Worm (Caenorhabditis elegans) whole organism, early embryonic: ENCODE measurements around the gene fbxa-78.
"Not testable (repeated sequence)": the region's sequence is repeated elsewhere in the genome, so short reads cannot be mapped to it uniquely, and the experiment has no call there.

Experiments
- B0310.2 ChIP-seq: sonication (generic microtip); optimal IDR thresholded peaks from 2 replicates; lab custom pipeline; 2016; ENCODE audit warnings: mild to moderate bottlenecking, missing genetic modification characterization, missing compliant biosample characterization
- F13C5.2 ChIP-seq: sonication (generic microtip); optimal IDR thresholded peaks from 2 replicates; lab custom pipeline; 2017; ENCODE audit warnings: mild to moderate bottlenecking, missing genetic modification characterization, inconsistent platforms, missing compliant biosample characterization
- aly-1 ChIP-seq: sonication (generic microtip); optimal IDR thresholded peaks from 2 replicates; lab custom pipeline; 2016; ENCODE audit warnings: missing genetic modification characterization, missing compliant biosample characterization
- ama-1 ChIP-seq: fragments of 150-350 bp; optimal IDR thresholded peaks from 2 replicates; lab custom pipeline; 2014
- ceh-13 ChIP-seq: fragments of 200-800 bp; sonication (Bioruptor generic); optimal IDR thresholded peaks from 2 replicates; lab custom pipeline; 2018; ENCODE audit warnings: mild to moderate bottlenecking, missing genetic modification characterization, missing compliant biosample characterization
- ceh-36 ChIP-seq: sonication (generic microtip); optimal IDR thresholded peaks from 2 replicates; lab custom pipeline; 2016; ENCODE audit warnings: missing genetic modification characterization, inconsistent platforms, missing compliant biosample characterization
- ets-7 ChIP-seq: sonication (generic microtip); optimal IDR thresholded peaks from 2 replicates; lab custom pipeline; 2016; ENCODE audit warnings: missing genotype, missing genetic modification characterization, missing compliant biosample characterization
- flt-1 ChIP-seq: fragments of 200-800 bp; sonication (Bioruptor generic); IDR thresholded peaks from 2 replicates; pipeline ENCODE4 v1.3.6; 2022; ENCODE audit warnings: missing genetic modification characterization, missing compliant biosample characterization
- hmbx-1 ChIP-seq: sonication (generic microtip); optimal IDR thresholded peaks from 2 replicates; lab custom pipeline; 2016; ENCODE audit warnings: mild to moderate bottlenecking, missing genetic modification characterization, missing compliant biosample characterization
- hmg-4 ChIP-seq: fragments of 200-800 bp; sonication (Bioruptor generic); optimal IDR thresholded peaks from 2 replicates; lab custom pipeline; 2018; ENCODE audit warnings: mild to moderate bottlenecking, missing genetic modification characterization, missing compliant biosample characterization
- hnd-1 ChIP-seq: sonication (generic microtip); optimal IDR thresholded peaks from 2 replicates; lab custom pipeline; 2016; ENCODE audit warnings: missing genetic modification characterization, missing compliant biosample characterization
- pes-1 ChIP-seq: fragments of 200-800 bp; sonication (Bioruptor generic); IDR thresholded peaks from 2 replicates; pipeline ENCODE4 v1.3.6; 2022; ENCODE audit warnings: missing genetic modification reagents, missing genetic modification characterization, missing compliant biosample characterization
- scrt-1 ChIP-seq: fragments of 200-800 bp; sonication (Bioruptor generic); IDR thresholded peaks from 2 replicates; pipeline ENCODE4 v1.3.6; 2022; ENCODE audit warnings: missing genetic modification characterization, missing compliant biosample characterization
- sea-1 ChIP-seq: fragments of 200-800 bp; sonication (Bioruptor generic); conservative IDR thresholded peaks from 2 replicates; pipeline ENCODE4 v1.3.6; 2022; ENCODE audit warnings: missing genetic modification characterization, missing compliant biosample characterization
- tbx-11 ChIP-seq: fragments of 200-800 bp; sonication (Bioruptor generic); IDR thresholded peaks from 2 replicates; pipeline ENCODE4 v1.3.6; 2022; ENCODE audit warnings: missing genetic modification characterization, missing compliant biosample characterization
- tbx-37 ChIP-seq: fragments of 200-800 bp; sonication (Bioruptor generic); conservative IDR thresholded peaks from 2 replicates; pipeline ENCODE4 v1.3.6; 2022; ENCODE audit warnings: missing genetic modification reagents, missing genetic modification characterization, missing compliant biosample characterization
- tra-4 ChIP-seq: sonication (generic microtip); optimal IDR thresholded peaks from 2 replicates; lab custom pipeline; 2017; ENCODE audit warnings: missing genetic modification characterization, missing compliant biosample characterization

fbxa-78 gene

ce11 chrIII:1266799-1267198 is 8.5 kb upstream of the fbxa-78 start, which contains the start of gene fbxa-151:
fbxa-151 (minus strand) TSS chrIII:1266899.
- not testable (repeated sequence) for TF ChIP-seq sea-1 (GFP tag; lab: Robert Waterston, UW); hmbx-1; tra-4 (tag; lab: Kevin White, UChicago)

ce11 chrIII:1263692-1264091 is 5.4 kb upstream of the fbxa-78 start, which contains the start of gene srz-9:
srz-9 (plus strand) TSS chrIII:1263992.
- TF ChIP-seq B0310.2 (tag; lab: Kevin White, UChicago); hmbx-1; ets-7: not testable (repeated sequence)

ce11 chrIII:1261198-1261597 is 2.9 kb upstream of the fbxa-78 start:
- TF ChIP-seq tbx-11 = 0 out of 2 replicates have a peak, but pooled peaks have one; percentile 47

ce11 chrIII:1256519-1256918 is 1.7 kb downstream of the fbxa-78 start, which contains the start of gene fbxa-208:
fbxa-208 (plus strand) TSS chrIII:1256819.
- not testable (repeated sequence) for TF ChIP-seq hmg-4 (GFP tag; lab: Kevin White, UChicago); ama-1 (lab: Kevin White, UChicago); flt-1 (GFP tag; lab: Robert Waterston, UW)

ce11 chrIII:1252412-1253207 is 5.6 kb downstream of the fbxa-78 start:
- TF ChIP-seq tbx-11 = peak; percentile 59; the same call in 1 of the 2 replicates

ce11 chrIII:1249111-1249583 is 9.1 kb downstream of the fbxa-78 start, which contains the start of the genes fbxa-76 and fbxa-77:
fbxa-76 (minus strand) TSS chrIII:1249161.
fbxa-77 (plus strand) TSS chrIII:1249475.
- TF ChIP-seq hmg-4 (GFP tag; lab: Kevin White, UChicago) (no peak), F13C5.2 (no peak), ama-1 (lab: Kevin White, UChicago) (no peak), scrt-1 (GFP tag; lab: Robert Waterston, UW) (no peak)

- no peak for TF ChIP-seq hmg-4 (GFP tag; lab: Kevin White, UChicago)
Measured at ce11 chrIII:1248335-1248734, 9.9 kb downstream of the fbxa-78 start.

- no peak for TF ChIP-seq pes-1 (GFP tag; lab: Robert Waterston, UW)
- no peak for TF ChIP-seq ets-7
- no peak for TF ChIP-seq ceh-13
- no peak for TF ChIP-seq F13C5.2
- no peak for TF ChIP-seq hmbx-1
- TF ChIP-seq flt-1 (GFP tag; lab: Robert Waterston, UW) = no peak
Measured at ce11 chrIII:1243199-1243598, 15.1 kb downstream of the fbxa-78 start, which contains the start of gene fbxa-63. fbxa-63 (plus strand) TSS chrIII:1243508.

ce11 chrIII:1238704-1239103 is 19.6 kb downstream of the fbxa-78 start, which contains the start of gene fbxa-61:
fbxa-61 (plus strand) TSS chrIII:1239048.
- TF ChIP-seq aly-1 (tag; lab: Kevin White, UChicago) (no peak), F13C5.2 (no peak), hmbx-1 (no peak), sea-1 (GFP tag; lab: Robert Waterston, UW) (no peak), hmg-4 (GFP tag; lab: Kevin White, UChicago) (no peak), tra-4 (tag; lab: Kevin White, UChicago) (no peak), ets-7 (no peak), ceh-36 (no peak)

ce11 chrIII:1231186-1231585 is 27.1 kb downstream of the fbxa-78 start:
- TF ChIP-seq hmbx-1 = no peak
- no peak for TF ChIP-seq tra-4 (tag; lab: Kevin White, UChicago)
- no peak for TF ChIP-seq aly-1 (tag; lab: Kevin White, UChicago)
- no peak for TF ChIP-seq flt-1 (GFP tag; lab: Robert Waterston, UW)
- TF ChIP-seq sea-1 (GFP tag; lab: Robert Waterston, UW) = no peak
- TF ChIP-seq ceh-13 = no peak
- TF ChIP-seq ama-1 (lab: Kevin White, UChicago) = no peak
- no peak for TF ChIP-seq ceh-36
- no peak for TF ChIP-seq tbx-37 (GFP tag; lab: Robert Waterston, UW)
- TF ChIP-seq pes-1 (GFP tag; lab: Robert Waterston, UW) = no peak
- no peak for TF ChIP-seq scrt-1 (GFP tag; lab: Robert Waterston, UW)
- TF ChIP-seq B0310.2 (tag; lab: Kevin White, UChicago) = no peak
- TF ChIP-seq hnd-1 (tag; lab: Kevin White, UChicago) = no peak
- no peak for TF ChIP-seq ets-7
